Comparison of ENCODE assay signal across 3 fruit fly cellular contexts in genomic region chrX:11784997-11785396, dm6.
TF ChIP-seq lines count a peak whose summit lies in the region.

No protein-coding gene starts in this region.

- no peak for TF ChIP-seq CTCF in whole organism, embryonic (GFP tag; optimal IDR thresholded peaks at IDR 0.05; lab: Kevin White, UChicago)

TF ChIP-seq in whole organism, embryonic, 481 proteins besides CTCF, POLR2A, EP300 and RAD21:
- TF ChIP-seq CG6765 (GFP tag; optimal IDR thresholded peaks at IDR 0.05; lab: Kevin White, UChicago): no peak
- peak; percentile 81 for TF ChIP-seq nom (GFP tag; optimal IDR thresholded peaks at IDR 0.05; lab: Kevin White, UChicago)
- peak; percentile 28; the same call in 1 of the 2 replicates for TF ChIP-seq Drgx (GFP tag; IDR thresholded peaks at IDR 0.05; lab: Robert Waterston, UW)
- no peak for TF ChIP-seq CG6813 (GFP tag; optimal IDR thresholded peaks at IDR 0.05; lab: Kevin White, UChicago)
- TF ChIP-seq pb (GFP tag; optimal IDR thresholded peaks at IDR 0.05; lab: Kevin White, UChicago): no peak
- TF ChIP-seq sqz (GFP tag; optimal IDR thresholded peaks at IDR 0.05; lab: Kevin White, UChicago): peak; percentile 11
- TF ChIP-seq Sin3A (optimal IDR thresholded peaks at IDR 0.05; lab: Kevin White, UChicago): no peak

TF ChIP-seq in whole organism, prepupa, 60 proteins besides CTCF, POLR2A, EP300 and RAD21:
- TF ChIP-seq CG6792 (GFP tag; optimal IDR thresholded peaks at IDR 0.05; lab: Kevin White, UChicago): no peak
- TF ChIP-seq CG6276 (GFP tag; optimal IDR thresholded peaks at IDR 0.05; lab: Kevin White, UChicago): peak; percentile 33
- TF ChIP-seq spab (GFP tag; optimal IDR thresholded peaks at IDR 0.05; lab: Kevin White, UChicago): peak; percentile 39
- TF ChIP-seq CG9139 (GFP tag; optimal IDR thresholded peaks at IDR 0.05; lab: Kevin White, UChicago): peak; percentile 64
- TF ChIP-seq svp (GFP tag; lab: Kevin White, UChicago): no peak
- TF ChIP-seq vri (GFP tag; optimal IDR thresholded peaks at IDR 0.05; lab: Kevin White, UChicago): no peak
- TF ChIP-seq CG34406 (GFP tag; optimal IDR thresholded peaks at IDR 0.05; lab: Kevin White, UChicago): no peak
- no peak for TF ChIP-seq Sox15 (GFP tag; optimal IDR thresholded peaks at IDR 0.05; lab: Kevin White, UChicago)
- no peak for TF ChIP-seq fd59A (GFP tag; optimal IDR thresholded peaks at IDR 0.05; lab: Kevin White, UChicago)
- TF ChIP-seq ss (GFP tag; optimal IDR thresholded peaks at IDR 0.05; lab: Kevin White, UChicago): peak; percentile 53 to 76
- no peak for TF ChIP-seq CG7368 (GFP tag; optimal IDR thresholded peaks at IDR 0.05; lab: Kevin White, UChicago)
- no peak for TF ChIP-seq CG11902 (GFP tag; optimal IDR thresholded peaks at IDR 0.05; lab: Kevin White, UChicago)
- TF ChIP-seq Ets96B (tag; optimal IDR thresholded peaks at IDR 0.05; lab: Kevin White, UChicago): peak; percentile 19
- peak; percentile 63 for TF ChIP-seq CG6808 (GFP tag; optimal IDR thresholded peaks at IDR 0.05; lab: Kevin White, UChicago)
- TF ChIP-seq eg (GFP tag; IDR thresholded peaks at IDR 0.05; lab: Robert Waterston, UW): peak; percentile 74
- TF ChIP-seq Gug (GFP tag; IDR thresholded peaks at IDR 0.05; lab: Robert Waterston, UW): no peak
- TF ChIP-seq dac (GFP tag; optimal IDR thresholded peaks at IDR 0.05; lab: Kevin White, UChicago): no peak
- peak; percentile 4 for TF ChIP-seq CG32006 (GFP tag; optimal IDR thresholded peaks at IDR 0.05; lab: Kevin White, UChicago)
- TF ChIP-seq net (GFP tag; optimal IDR thresholded peaks at IDR 0.05; lab: Kevin White, UChicago): no peak
- no peak for TF ChIP-seq pdm3 (GFP tag; optimal IDR thresholded peaks at IDR 0.05; lab: Kevin White, UChicago)
- TF ChIP-seq CG11762 (GFP tag; optimal IDR thresholded peaks at IDR 0.05; lab: Kevin White, UChicago; ENCODE audit: insufficient read depth): no peak
- TF ChIP-seq CG15336 (GFP tag; IDR thresholded peaks at IDR 0.05; lab: Robert Waterston, UW): peak; percentile 53
- TF ChIP-seq CG16779 (tag; optimal IDR thresholded peaks at IDR 0.05; lab: Kevin White, UChicago): no peak
- TF ChIP-seq Sox102F (GFP tag; optimal IDR thresholded peaks at IDR 0.05; lab: Kevin White, UChicago): no peak
- no peak for TF ChIP-seq lz (GFP tag; optimal IDR thresholded peaks at IDR 0.05; lab: Kevin White, UChicago)
- peak; percentile 65 for TF ChIP-seq CG8119 (GFP tag; IDR thresholded peaks at IDR 0.05; lab: Robert Waterston, UW)
- no peak for TF ChIP-seq CG1621 (tag; optimal IDR thresholded peaks at IDR 0.05; lab: Kevin White, UChicago)
- TF ChIP-seq Hr4 (GFP tag; optimal IDR thresholded peaks at IDR 0.05; lab: Kevin White, UChicago): peak; percentile 5
- peak; percentile 59; the same call in 2 of the 3 replicates for TF ChIP-seq CG6163 (GFP tag; IDR thresholded peaks at IDR 0.05; lab: Robert Waterston, UW)
- TF ChIP-seq salr (GFP tag; optimal IDR thresholded peaks at IDR 0.05; lab: Kevin White, UChicago): no peak
- no peak for TF ChIP-seq esn (GFP tag; optimal IDR thresholded peaks at IDR 0.05; lab: Kevin White, UChicago)
- TF ChIP-seq CG4318 (GFP tag; optimal IDR thresholded peaks at IDR 0.05; lab: Kevin White, UChicago): no peak
- TF ChIP-seq CG10669 (GFP tag; optimal IDR thresholded peaks at IDR 0.05; lab: Kevin White, UChicago): no peak
- no peak for TF ChIP-seq Hr38 (GFP tag; optimal IDR thresholded peaks at IDR 0.05; lab: Kevin White, UChicago)
- TF ChIP-seq dsx (GFP tag; optimal IDR thresholded peaks at IDR 0.05; lab: Kevin White, UChicago; ENCODE audit: poor library complexity, severe bottlenecking): peak; percentile 23
- peak; percentile 11 for TF ChIP-seq Eip78C (GFP tag; lab: Kevin White, UChicago)

TF ChIP-seq in whole organism, pupa, 21 proteins besides CTCF, POLR2A, EP300 and RAD21:
- TF ChIP-seq CG17806 (tag; optimal IDR thresholded peaks at IDR 0.05; lab: Kevin White, UChicago): peak; percentile 3
- TF ChIP-seq Ets98B (GFP tag; IDR thresholded peaks at IDR 0.05; lab: Robert Waterston, UW): peak; percentile 52; the same call in 1 of the 2 replicates
- TF ChIP-seq Pif1B (GFP tag; optimal IDR thresholded peaks at IDR 0.05; lab: Kevin White, UChicago): no peak
- peak; percentile 38 for TF ChIP-seq CG8159 (tag; optimal IDR thresholded peaks at IDR 0.05; lab: Kevin White, UChicago)
- TF ChIP-seq CG9948 (tag; optimal IDR thresholded peaks at IDR 0.05; lab: Kevin White, UChicago): no peak
- TF ChIP-seq CG8301 (tag; optimal IDR thresholded peaks at IDR 0.05; lab: Kevin White, UChicago): no peak
- TF ChIP-seq D1 (tag; optimal IDR thresholded peaks at IDR 0.05; lab: Kevin White, UChicago): no peak
- no peak for TF ChIP-seq EcR (GFP tag; optimal IDR thresholded peaks at IDR 0.05; lab: Kevin White, UChicago)
- no peak for TF ChIP-seq CG32121 (GFP tag; IDR thresholded peaks at IDR 0.05; lab: Robert Waterston, UW)
- no peak for TF ChIP-seq CG10348 (GFP tag; IDR thresholded peaks at IDR 0.05; lab: Robert Waterston, UW)
- TF ChIP-seq CG15710 (tag; optimal IDR thresholded peaks at IDR 0.05; lab: Kevin White, UChicago): peak; percentile 43
- TF ChIP-seq CG13204 (GFP tag; optimal IDR thresholded peaks at IDR 0.05; lab: Kevin White, UChicago): peak; percentile 14
- no peak for TF ChIP-seq rn (GFP tag; IDR thresholded peaks at IDR 0.05; lab: Robert Waterston, UW)
- TF ChIP-seq CG4496 (GFP tag; IDR thresholded peaks at IDR 0.05; lab: Robert Waterston, UW): peak; percentile 58; the same call in 1 of the 3 replicates
- TF ChIP-seq fd96Ca (GFP tag; IDR thresholded peaks at IDR 0.05; lab: Robert Waterston, UW): no peak
- no peak for TF ChIP-seq CG14655 (GFP tag; optimal IDR thresholded peaks at IDR 0.05; lab: Kevin White, UChicago)
- TF ChIP-seq CG12605 (GFP tag; IDR thresholded peaks at IDR 0.05; lab: Robert Waterston, UW): peak; percentile 46; the same call in 1 of the 2 replicates
- peak; percentile 23 for TF ChIP-seq Pif1A (GFP tag; optimal IDR thresholded peaks at IDR 0.05; lab: Kevin White, UChicago)
- TF ChIP-seq CG34367 (tag; optimal IDR thresholded peaks at IDR 0.05; lab: Kevin White, UChicago): peak; percentile 11
- peak; percentile 16 for TF ChIP-seq gl (tag; optimal IDR thresholded peaks at IDR 0.05; lab: Kevin White, UChicago)
- TF ChIP-seq Snoo (tag; optimal IDR thresholded peaks at IDR 0.05; lab: Kevin White, UChicago): no peak
